Worm (Caenorhabditis elegans) whole organism, midembryonic: ENCODE results near the gene srh-194.
"Not testable (repeated sequence)": the region's sequence is repeated elsewhere in the genome, so short reads cannot be mapped to it uniquely, and the experiment has no call there.

Experiments
- cog-1 ChIP-seq: sonication (generic microtip); optimal IDR thresholded peaks from 2 replicates; lab custom pipeline; 2016; ENCODE audit warnings: missing genetic modification characterization, missing compliant biosample characterization
- flt-1 ChIP-seq: fragments of 200-800 bp; sonication (Bioruptor generic); IDR thresholded peaks from 2 replicates; pipeline ENCODE4 v1.3.6; 2022; ENCODE audit warnings: missing genetic modification characterization, missing compliant biosample characterization
- med-1 ChIP-seq: sonication (generic microtip); optimal IDR thresholded peaks from 2 replicates; lab custom pipeline; 2017; ENCODE audit warnings: missing genetic modification characterization, mild to moderate bottlenecking, missing compliant biosample characterization, antibody characterized with exemption, missing genetic modification reagents; ENCODE audit not compliant: insufficient read depth
- ztf-23 ChIP-seq: fragments of 200-800 bp; sonication (Bioruptor generic); IDR thresholded peaks from 2 replicates; pipeline ENCODE4 v1.3.6; 2022; ENCODE audit warnings: missing genetic modification reagents, missing genetic modification characterization, missing compliant biosample characterization

ce11 chrV:4335724-4336123 lies 42.4 kb upstream of the srh-194 start:
- not testable (repeated sequence) for TF ChIP-seq cog-1 (tag; lab: Kevin White, UChicago); med-1; ztf-23 (GFP tag; lab: Robert Waterston, UW)
- 0 out of 2 replicates have a peak, but pooled peaks have one; percentile 42 for TF ChIP-seq flt-1 (GFP tag; lab: Robert Waterston, UW)
